Worm (Caenorhabditis elegans) whole organism, L2 larva: Measurements from ENCODE around the gene Y110A2AL.10.

Experiments used
- C34F6.9 ChIP-seq: fragments of 150-350 bp; optimal IDR thresholded peaks from 2 replicates; lab custom pipeline; 2014; ENCODE audit warnings: missing biosample characterization, missing genetic modification characterization
- F13H6.1 ChIP-seq: sonication (generic microtip); optimal IDR thresholded peaks from 2 replicates; lab custom pipeline; 2016; ENCODE audit warnings: missing genetic modification characterization, missing compliant biosample characterization
- R02D3.7 ChIP-seq: fragments of 150-350 bp; optimal IDR thresholded peaks from 2 replicates; lab custom pipeline; 2014; ENCODE audit warnings: missing biosample characterization, missing genetic modification characterization
- Y55F3AM.14 ChIP-seq: fragments of 200-800 bp; sonication (Bioruptor generic); optimal IDR thresholded peaks from 2 replicates; lab custom pipeline; 2018; ENCODE audit warnings: mild to moderate bottlenecking, missing genetic modification characterization, missing compliant biosample characterization
- ZK546.5 ChIP-seq: sonication (generic microtip); optimal IDR thresholded peaks from 2 replicates; lab custom pipeline; 2017; ENCODE audit warnings: missing biosample characterization, missing genetic modification characterization
- aly-2 ChIP-seq: fragments of 150-350 bp; optimal IDR thresholded peaks from 2 replicates; lab custom pipeline; 2014; ENCODE audit warnings: missing biosample characterization, missing genetic modification characterization
- blmp-1 ChIP-seq: sonication (generic microtip); optimal IDR thresholded peaks from 2 replicates; lab custom pipeline; 2017; ENCODE audit warnings: missing genetic modification characterization, mild to moderate bottlenecking, missing compliant biosample characterization, antibody characterized with exemption, moderate library complexity; ENCODE audit not compliant: insufficient read depth
- ceh-16 ChIP-seq: fragments of 150-350 bp; optimal IDR thresholded peaks from 2 replicates; lab custom pipeline; 2014; ENCODE audit warnings: missing biosample characterization, missing genetic modification characterization
- crh-2 ChIP-seq: sonication (generic microtip); optimal IDR thresholded peaks from 2 replicates; lab custom pipeline; 2017; ENCODE audit warnings: missing biosample characterization, missing genetic modification characterization
- egl-27 ChIP-seq: sonication (generic microtip); optimal IDR thresholded peaks from 3 replicates; lab custom pipeline; 2017; ENCODE audit warnings: missing biosample characterization, missing genetic modification reagents, missing genetic modification characterization
- elt-1 ChIP-seq: fragments of 150-350 bp; optimal IDR thresholded peaks from 2 replicates; lab custom pipeline; 2014; ENCODE audit warnings: missing biosample characterization, missing genetic modification characterization
- elt-3 ChIP-seq: sonication (generic microtip); optimal IDR thresholded peaks from 2 replicates; lab custom pipeline; 2017; ENCODE audit warnings: missing biosample characterization, missing genetic modification characterization
- fos-1 ChIP-seq: fragments of 150-350 bp; optimal IDR thresholded peaks from 2 replicates; lab custom pipeline; 2014; ENCODE audit warnings: missing biosample characterization, missing genetic modification characterization
- gmeb-1 ChIP-seq: fragments of 150-350 bp; optimal IDR thresholded peaks from 2 replicates; lab custom pipeline; 2014; ENCODE audit warnings: missing biosample characterization, missing genetic modification characterization
- lin-13 ChIP-seq: fragments of 150-350 bp; optimal IDR thresholded peaks from 2 replicates; lab custom pipeline; 2014; ENCODE audit warnings: missing biosample characterization, missing genetic modification reagents, missing genetic modification characterization
- lin-39 ChIP-seq: fragments of 150-350 bp; optimal IDR thresholded peaks from 2 replicates; lab custom pipeline; 2014; ENCODE audit warnings: missing biosample characterization, missing genetic modification reagents, missing genetic modification characterization
- lsy-2 ChIP-seq, 2 experiments: fragments of 150-350 bp in 1 of 2; sonication (generic microtip) in 1 of 2; optimal IDR thresholded peaks; 2 replicates each; lab custom pipeline; 2014 to 2017; ENCODE audit warnings: missing biosample characterization in 2 of 2, missing genetic modification characterization in 2 of 2
- nhr-11 ChIP-seq: fragments of 150-350 bp; optimal IDR thresholded peaks from 2 replicates; lab custom pipeline; 2014; ENCODE audit warnings: missing biosample characterization, missing genetic modification characterization
- nhr-12 ChIP-seq: fragments of 150-350 bp; optimal IDR thresholded peaks from 2 replicates; lab custom pipeline; 2014; ENCODE audit warnings: missing biosample characterization, missing genetic modification characterization
- nhr-129 ChIP-seq: fragments of 150-350 bp; optimal IDR thresholded peaks from 2 replicates; lab custom pipeline; 2014; ENCODE audit warnings: missing biosample characterization, missing genetic modification characterization
- nhr-21 ChIP-seq: fragments of 150-350 bp; optimal IDR thresholded peaks from 2 replicates; lab custom pipeline; 2014; ENCODE audit warnings: missing biosample characterization, missing genetic modification characterization
- nhr-23 ChIP-seq: fragments of 150-350 bp; optimal IDR thresholded peaks from 2 replicates; lab custom pipeline; 2014; ENCODE audit warnings: missing biosample characterization, missing genetic modification reagents, missing genetic modification characterization
- nhr-237 ChIP-seq: fragments of 150-350 bp; optimal IDR thresholded peaks from 2 replicates; lab custom pipeline; 2014; ENCODE audit warnings: missing biosample characterization, missing genetic modification characterization
- nhr-25 ChIP-seq: fragments of 150-350 bp; sonication (generic microtip); optimal IDR thresholded peaks from 3 replicates; lab custom pipeline; 2014; ENCODE audit warnings: missing biosample characterization, missing genetic modification characterization
- nhr-6 ChIP-seq: fragments of 150-350 bp; optimal IDR thresholded peaks from 2 replicates; lab custom pipeline; 2014; ENCODE audit warnings: missing biosample characterization, missing genetic modification characterization
- nhr-77 ChIP-seq: fragments of 150-350 bp; optimal IDR thresholded peaks from 2 replicates; lab custom pipeline; 2014; ENCODE audit warnings: missing biosample characterization, missing genetic modification characterization
- skn-1 ChIP-seq: sonication (generic microtip); optimal IDR thresholded peaks from 2 replicates; lab custom pipeline; 2017; ENCODE audit warnings: missing biosample characterization, missing genetic modification characterization
- sma-3 ChIP-seq: sonication (generic microtip); optimal IDR thresholded peaks from 2 replicates; lab custom pipeline; 2016; ENCODE audit warnings: missing genetic modification reagents, missing genetic modification characterization, missing compliant biosample characterization
- sma-9 ChIP-seq, 2 experiments: fragments of 150-350 bp in 1 of 2; sonication (generic microtip) in 1 of 2; optimal IDR thresholded peaks; 2 replicates each; lab custom pipeline; 2014 to 2016; ENCODE audit warnings: missing genetic modification characterization in 2 of 2, mild to moderate bottlenecking in 1 of 2, missing biosample characterization in 1 of 2, missing compliant biosample characterization in 1 of 2, missing genetic modification reagents in 1 of 2, moderate library complexity in 1 of 2
- unc-39 ChIP-seq: fragments of 150-350 bp; optimal IDR thresholded peaks from 2 replicates; lab custom pipeline; 2014; ENCODE audit warnings: missing biosample characterization, missing genetic modification characterization
- unc-55 ChIP-seq: fragments of 150-350 bp; sonication (generic microtip); optimal IDR thresholded peaks from 3 replicates; lab custom pipeline; 2014; ENCODE audit warnings: missing biosample characterization, missing genetic modification reagents, missing genetic modification characterization
- unc-62 ChIP-seq: fragments of 150-350 bp; optimal IDR thresholded peaks from 2 replicates; lab custom pipeline; 2014; ENCODE audit warnings: missing biosample characterization, missing genetic modification reagents, missing genetic modification characterization
- zag-1 ChIP-seq: fragments of 150-350 bp; optimal IDR thresholded peaks from 2 replicates; lab custom pipeline; 2014; ENCODE audit warnings: missing biosample characterization, missing genetic modification characterization
- ztf-1 ChIP-seq: fragments of 200-800 bp; sonication (Bioruptor generic); conservative IDR thresholded peaks from 2 replicates; pipeline ENCODE4 v1.3.6; 2022; ENCODE audit warnings: missing genetic modification characterization, missing compliant biosample characterization

Y110A2AL.10 gene

DNA sequence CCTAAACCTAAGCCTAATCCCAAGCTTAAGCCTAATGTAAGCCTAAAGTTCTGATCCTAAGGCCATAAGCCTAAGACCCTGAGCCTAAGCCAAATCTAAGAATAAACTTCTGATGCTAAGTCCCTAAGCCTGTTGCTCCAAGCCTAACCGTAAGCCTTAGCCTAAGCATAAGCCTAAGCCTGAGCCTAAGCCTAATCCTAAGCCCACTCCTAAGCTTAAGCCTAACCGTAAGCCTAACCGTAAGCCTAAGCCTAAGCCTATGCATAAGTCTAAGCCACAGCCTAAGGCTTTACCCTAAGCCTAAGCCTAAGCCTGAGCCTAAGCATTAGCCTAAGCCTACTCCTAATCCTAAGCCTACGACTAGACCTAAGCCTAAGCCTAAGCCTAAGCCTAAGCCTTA is 12.4 kb downstream of the Y110A2AL.10 start:
- TF ChIP-seq F13H6.1 (no peak), nhr-12 (tag; lab: Kevin White, UChicago) (no peak), nhr-25 (tag; lab: Kevin White, UChicago) (no peak), unc-62 (GFP tag; lab: Kevin White, UChicago) (no peak), lin-13 (GFP tag; lab: Kevin White, UChicago) (no peak), sma-9 (GFP tag; optimal IDR thresholded peaks at IDR 0.05; lab: Kevin White, UChicago) (no peak), sma-9 (tag; optimal IDR thresholded peaks at IDR 0.05; lab: Kevin White, UChicago) (no peak), R02D3.7 (no peak), sma-3 (GFP tag; lab: Kevin White, UChicago) (no peak), Y55F3AM.14 (GFP tag; lab: Kevin White, UChicago) (no peak), lin-39 (no peak), ztf-1 (GFP tag; lab: Robert Waterston, UW) (no peak), aly-2 (tag; lab: Kevin White, UChicago) (no peak), fos-1 (tag; lab: Kevin White, UChicago) (no peak), elt-3 (no peak), nhr-21 (tag; lab: Kevin White, UChicago) (no peak), zag-1 (tag; lab: Kevin White, UChicago) (no peak)
- TF ChIP-seq, all 48 proteins: peak for 0

DNA sequence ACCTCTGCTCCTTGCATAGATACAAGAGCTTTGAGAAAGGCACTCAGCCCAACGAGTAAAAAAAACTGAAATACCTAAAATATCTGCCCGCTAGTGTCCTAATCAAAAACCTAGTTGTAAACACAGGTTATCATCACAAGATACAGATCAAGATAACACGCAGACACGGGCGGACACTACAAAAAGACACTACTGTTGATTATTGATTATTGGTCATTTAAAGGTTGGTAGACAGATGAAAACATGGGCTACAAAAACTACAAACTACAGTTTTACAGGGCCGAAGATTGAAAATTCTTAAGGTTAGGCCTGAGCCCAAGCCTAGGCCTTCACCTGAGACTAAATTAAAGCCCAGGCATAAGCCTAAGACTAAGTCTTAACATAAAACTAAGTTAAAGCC is 12.9 kb downstream of the Y110A2AL.10 start:
- TF ChIP-seq unc-39, result no peak
- peak; percentile 20 for TF ChIP-seq sma-9 (GFP tag; optimal IDR thresholded peaks at IDR 0.05; lab: Kevin White, UChicago)
- TF ChIP-seq sma-9 (tag; optimal IDR thresholded peaks at IDR 0.05; lab: Kevin White, UChicago), result no peak
- no peak for TF ChIP-seq nhr-77 (tag; lab: Kevin White, UChicago)
- no peak for TF ChIP-seq R02D3.7
- TF ChIP-seq nhr-23, result no peak
- no peak for TF ChIP-seq egl-27
- no peak for TF ChIP-seq C34F6.9 (tag; lab: Kevin White, UChicago)

DNA sequence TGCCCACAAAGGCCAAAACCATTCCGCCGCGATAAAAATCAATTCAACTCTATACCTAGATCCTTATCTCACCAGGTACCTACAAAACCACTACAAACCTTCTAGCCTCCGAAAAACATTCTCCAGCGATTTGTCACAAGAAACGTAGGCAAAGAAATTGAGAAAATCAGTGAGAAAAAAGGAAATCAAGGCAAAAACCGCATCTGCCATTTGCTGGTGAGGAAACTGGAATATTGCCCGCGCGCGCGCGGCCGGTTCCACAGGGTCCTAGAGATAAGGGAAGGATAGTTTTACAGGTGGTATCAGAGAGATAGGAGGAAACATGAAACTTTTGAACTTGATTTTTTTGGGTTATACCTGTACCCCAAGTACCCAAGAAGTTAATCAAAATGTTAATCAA is 14.2 kb downstream of the Y110A2AL.10 start:
- TF ChIP-seq nhr-6, result no peak
- no peak for TF ChIP-seq nhr-237
- TF ChIP-seq ceh-16 (tag; lab: Kevin White, UChicago), result peak; percentile 53
- TF ChIP-seq nhr-25 (tag; lab: Kevin White, UChicago), result peak; percentile 67
- TF ChIP-seq sma-9 (GFP tag; optimal IDR thresholded peaks at IDR 0.05; lab: Kevin White, UChicago), result peak; percentile 8
- TF ChIP-seq sma-9 (tag; optimal IDR thresholded peaks at IDR 0.05; lab: Kevin White, UChicago), result no peak
- peak; percentile 6 for TF ChIP-seq blmp-1 (tag; lab: Kevin White, UChicago)
- TF ChIP-seq fos-1 (tag; lab: Kevin White, UChicago), result no peak
- TF ChIP-seq lin-39, result no peak
- TF ChIP-seq crh-2, result no peak
- peak; percentile 35 for TF ChIP-seq nhr-21 (tag; lab: Kevin White, UChicago)

DNA sequence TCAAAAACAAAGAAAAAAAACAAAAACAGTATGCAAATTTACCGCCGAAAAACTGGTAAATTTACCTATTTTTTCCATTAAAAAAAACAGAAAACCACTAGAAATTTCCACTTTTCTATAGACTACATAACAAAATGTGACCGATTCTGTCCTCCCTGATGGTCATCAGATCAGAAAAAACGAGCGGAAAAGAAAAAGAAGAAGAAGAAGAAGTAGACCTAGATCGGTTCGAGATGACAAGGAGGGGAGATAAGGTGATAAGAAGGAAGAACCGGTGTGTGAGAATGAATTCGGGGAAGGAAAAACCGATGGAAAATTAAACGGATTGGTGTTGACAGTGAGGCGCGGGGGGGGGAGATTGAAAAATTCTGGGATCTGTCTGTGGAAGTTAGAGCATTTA is 15.6 kb downstream of the Y110A2AL.10 start:
- TF ChIP-seq fos-1 (tag; lab: Kevin White, UChicago), result peak; percentile 7
- TF ChIP-seq nhr-237, result no peak
- TF ChIP-seq lin-39, result no peak
- no peak for TF ChIP-seq skn-1
- TF ChIP-seq, all 48 proteins: peak for 1

DNA sequence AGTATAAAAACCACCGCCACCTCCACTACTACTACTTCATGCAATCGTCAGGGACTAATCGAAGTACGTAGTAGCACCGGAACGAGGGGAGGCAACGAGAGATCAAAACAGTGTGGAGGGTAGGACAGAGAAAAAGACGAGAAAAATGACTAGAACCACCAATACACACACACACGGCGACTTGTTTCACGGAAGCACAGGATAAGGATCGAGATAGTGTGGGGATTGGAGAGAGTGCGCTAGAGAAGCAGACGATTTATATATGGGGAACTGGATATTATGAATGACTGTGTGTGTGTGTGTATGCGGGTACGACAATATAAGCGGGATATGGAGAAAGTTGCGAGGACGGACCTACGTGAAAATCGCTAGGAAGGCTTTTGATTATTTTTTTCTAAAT is 16.9 kb downstream of the Y110A2AL.10 start:
- TF ChIP-seq nhr-129 (tag; lab: Kevin White, UChicago) (peak; percentile 25), nhr-77 (tag; lab: Kevin White, UChicago) (no peak), elt-1 (no peak), blmp-1 (tag; lab: Kevin White, UChicago) (peak; percentile 12), nhr-25 (tag; lab: Kevin White, UChicago) (peak; percentile 63), ZK546.5 (tag; lab: Kevin White, UChicago) (no peak), unc-55 (GFP tag; lab: Kevin White, UChicago) (no peak), egl-27 (no peak), nhr-11 (tag; lab: Kevin White, UChicago) (no peak), unc-39 (no peak), gmeb-1 (tag; lab: Kevin White, UChicago) (no peak), nhr-6 (no peak), F13H6.1 (peak; percentile 12), lin-39 (no peak), nhr-23 (no peak), lsy-2 (tag; optimal IDR thresholded peaks at IDR 0.05; lab: Kevin White, UChicago) (no peak), sma-3 (GFP tag; lab: Kevin White, UChicago) (peak; percentile 6)
